Fruit fly (Drosophila melanogaster): Measurements from ENCODE around the gene CG8915.

The CG8915 gene

DNA sequence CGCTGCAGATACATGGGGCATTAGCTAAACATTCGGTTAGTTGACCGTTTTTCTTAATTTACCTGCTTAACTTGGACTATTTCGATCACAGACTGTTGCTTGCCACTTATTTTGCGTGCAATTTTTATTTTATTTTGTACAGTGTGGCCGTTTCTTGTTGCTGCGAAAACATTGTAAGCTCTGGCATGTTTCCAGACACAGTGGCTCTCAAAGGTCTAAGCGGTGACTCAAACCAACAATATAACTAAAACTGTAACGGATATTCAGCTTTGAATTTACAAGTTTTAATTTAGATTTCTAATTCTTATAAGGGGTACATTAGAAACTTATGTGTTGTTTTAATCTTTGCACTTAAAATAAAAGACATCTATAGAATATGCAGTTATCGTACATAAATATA lies 4.5 kb upstream of the CG8915 start, which contains the start of gene CG8675 (continued):
- no peak for TF ChIP-seq tin (GFP tag; optimal IDR thresholded peaks at IDR 0.05)
- no peak for TF ChIP-seq C15 (GFP tag; IDR thresholded peaks at IDR 0.05)
- TF ChIP-seq mld (GFP tag; IDR thresholded peaks at IDR 0.05; ENCODE audit: partially characterized antibody): no peak
- TF ChIP-seq Opbp (GFP tag; IDR thresholded peaks at IDR 0.05; ENCODE audit: partially characterized antibody): peak; percentile 41; the same call in 1 of the 3 replicates
- TF ChIP-seq Six4 (GFP tag; optimal IDR thresholded peaks at IDR 0.05): no peak
- TF ChIP-seq CkIIα-i1 (GFP tag; IDR thresholded peaks at IDR 0.05): no peak
- no peak for TF ChIP-seq CG30020 (tag; optimal IDR thresholded peaks at IDR 0.05)
- peak; percentile 52 for TF ChIP-seq MESR4 (GFP tag; optimal IDR thresholded peaks at IDR 0.05)
- TF ChIP-seq CG11085 (GFP tag; IDR thresholded peaks at IDR 0.05): no peak
- TF ChIP-seq tio (GFP tag; optimal IDR thresholded peaks at IDR 0.05): no peak
- TF ChIP-seq CG12219 (GFP tag; optimal IDR thresholded peaks at IDR 0.05): no peak
- peak; percentile 8 for TF ChIP-seq zf30C (GFP tag; optimal IDR thresholded peaks at IDR 0.05)
- TF ChIP-seq CG3281 (GFP tag; optimal IDR thresholded peaks at IDR 0.05): no peak
- TF ChIP-seq CG1233 (GFP tag; optimal IDR thresholded peaks at IDR 0.05): no peak
- TF ChIP-seq wor (GFP tag; IDR thresholded peaks at IDR 0.05): no peak
- TF ChIP-seq nmo (GFP tag; optimal IDR thresholded peaks at IDR 0.05): peak; percentile 19
- TF ChIP-seq CG4820 (GFP tag; optimal IDR thresholded peaks at IDR 0.05): no peak
- TF ChIP-seq Chrac-16 (GFP tag; optimal IDR thresholded peaks at IDR 0.05): no peak
- peak; percentile 99 for TF ChIP-seq CG6654 (GFP tag; optimal IDR thresholded peaks at IDR 0.05)
- TF ChIP-seq z (GFP tag; IDR thresholded peaks at IDR 0.05): no peak
- no peak for TF ChIP-seq CG13775 (GFP tag; optimal IDR thresholded peaks at IDR 0.05)
- TF ChIP-seq sqz (GFP tag; optimal IDR thresholded peaks at IDR 0.05): no peak
- TF ChIP-seq ase (GFP tag; IDR thresholded peaks at IDR 0.05): no peak
- TF ChIP-seq kah (GFP tag; optimal IDR thresholded peaks at IDR 0.05): no peak
- TF ChIP-seq stwl (tag; optimal IDR thresholded peaks at IDR 0.05): peak; percentile 81
- no peak for TF ChIP-seq luna (GFP tag; optimal IDR thresholded peaks at IDR 0.05)
- no peak for TF ChIP-seq Nf-YC (tag; optimal IDR thresholded peaks at IDR 0.05)
- TF ChIP-seq wdn (GFP tag; IDR thresholded peaks at IDR 0.05): no peak
- peak; percentile 13 for TF ChIP-seq CG17829 (tag; optimal IDR thresholded peaks at IDR 0.05)
- no peak for TF ChIP-seq CG6683 (GFP tag; optimal IDR thresholded peaks at IDR 0.05)
- no peak for TF ChIP-seq so (GFP tag; IDR thresholded peaks at IDR 0.05)

DNA sequence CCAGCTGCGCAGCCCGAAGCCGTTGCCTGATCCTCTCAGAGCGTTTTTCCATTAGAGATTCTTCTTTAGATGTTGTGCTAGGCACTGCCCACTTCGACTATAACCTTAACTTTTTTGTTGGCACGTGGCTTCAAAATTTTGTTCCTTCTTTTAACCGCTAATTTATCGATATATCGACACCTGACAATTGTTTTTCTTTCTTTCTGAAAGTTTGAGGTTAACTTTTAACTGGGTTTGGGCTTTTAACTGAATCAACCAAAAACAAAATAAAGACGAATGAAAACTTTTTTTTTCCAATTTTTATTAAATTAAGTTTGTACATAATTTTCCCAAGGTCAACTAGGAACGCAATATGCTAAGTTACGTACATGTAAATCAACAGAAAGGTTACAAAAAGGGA lies 2.1 kb upstream of the CG8915 start, which contains the start of gene CG42854:
Gene CG42854 (minus strand): TSS at position 101 of the 400 bp plus-strand sequence.
- TF ChIP-seq dm (GFP tag; optimal IDR thresholded peaks at IDR 0.05) (peak; percentile 66), Oaz (GFP tag; IDR thresholded peaks at IDR 0.05) (no peak), Bgb (GFP tag; IDR thresholded peaks at IDR 0.05; ENCODE audit: partially characterized antibody) (0 out of 2 replicates have a peak, but pooled peaks have one; percentile 11), CG31441 (GFP tag; IDR thresholded peaks at IDR 0.05) (no peak), shn (GFP tag; optimal IDR thresholded peaks at IDR 0.05) (no peak), Meics (GFP tag; optimal IDR thresholded peaks at IDR 0.05) (no peak), tgo (GFP tag; IDR thresholded peaks at IDR 0.05) (no peak), BEAF-32 (GFP tag; optimal IDR thresholded peaks at IDR 0.05) (peak; percentile 10), jumu (GFP tag; optimal IDR thresholded peaks at IDR 0.05) (no peak), bigmax (GFP tag; optimal IDR thresholded peaks at IDR 0.05) (peak; percentile 37), lbe (GFP tag; optimal IDR thresholded peaks at IDR 0.05) (no peak), Sry-β (GFP tag; optimal IDR thresholded peaks at IDR 0.05) (no peak), emc (GFP tag; optimal IDR thresholded peaks at IDR 0.05) (no peak), Doc2 (GFP tag; IDR thresholded peaks at IDR 0.05) (no peak)
